Worm (Caenorhabditis elegans): ENCODE measurements around the gene hint-3.

ce11 chrV:7726927-7727326 is 33.3 kb upstream of the hint-3 start:
- TF ChIP-seq lin-13 (GFP tag; optimal IDR thresholded peaks at IDR 0.05) = no peak
- TF ChIP-seq mxl-2 (GFP tag; conservative IDR thresholded peaks at IDR 0.05) = no peak
- no peak for TF ChIP-seq pqm-1 (tag; optimal IDR thresholded peaks at IDR 0.05)
- no peak for TF ChIP-seq nhr-10 (tag; optimal IDR thresholded peaks at IDR 0.05)
- TF ChIP-seq hlh-11 (tag; optimal IDR thresholded peaks at IDR 0.05) = no peak
